Worm (Caenorhabditis elegans): ENCODE measurements around the gene chs-2.

Gene chs-2

DNA sequence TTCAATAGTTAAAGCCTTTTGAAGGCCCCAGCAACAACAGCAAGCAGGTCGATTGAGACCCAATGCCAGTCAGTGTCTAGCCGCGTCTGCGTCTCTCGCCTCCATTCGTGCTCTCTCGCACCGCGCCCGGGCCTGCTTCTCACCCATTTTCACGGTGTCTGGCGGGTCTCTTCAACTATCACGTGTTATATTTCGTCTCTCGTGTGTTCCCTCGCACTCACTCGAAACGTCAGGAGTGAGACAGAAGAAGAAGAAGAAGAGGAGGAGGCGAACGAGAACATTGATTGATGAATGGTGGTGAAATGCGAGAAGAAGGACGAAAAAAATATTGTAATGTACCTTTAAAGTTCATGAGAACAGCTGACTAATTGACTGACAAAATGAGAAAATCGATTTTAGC, 24.4 kb downstream of the chs-2 start (continued):
- peak; percentile 5 for TF ChIP-seq elt-2 (tag; optimal IDR thresholded peaks at IDR 0.05)
- TF ChIP-seq aly-2 (tag; optimal IDR thresholded peaks at IDR 0.05) = no peak
- TF ChIP-seq mab-9 (GFP tag; IDR thresholded peaks at IDR 0.05) = no peak
- peak; percentile 68 for TF ChIP-seq unc-86 (tag; optimal IDR thresholded peaks at IDR 0.05)
- no peak for TF ChIP-seq aha-1 (tag; optimal IDR thresholded peaks at IDR 0.05)
- TF ChIP-seq nhr-47 (tag; optimal IDR thresholded peaks at IDR 0.05) = peak; percentile 80
- peak; percentile 54 for TF ChIP-seq jun-1 (tag; optimal IDR thresholded peaks at IDR 0.05)
- no peak for TF ChIP-seq pag-3 (tag; optimal IDR thresholded peaks at IDR 0.05; ENCODE audit: borderline replicate concordance, insufficient read depth)
- peak in 3 of 6 experiments; percentile 7 to 25 (median 15) for TF ChIP-seq elt-3 (tag; optimal IDR thresholded peaks at IDR 0.05)
- peak; percentile 90 for TF ChIP-seq nhr-71 (tag; optimal IDR thresholded peaks at IDR 0.05)
- TF ChIP-seq C34B4.2 (tag; optimal IDR thresholded peaks at IDR 0.05) = no peak
- no peak for TF ChIP-seq unc-30 (tag; optimal IDR thresholded peaks at IDR 0.05)
- peak; percentile 68 to 71 for TF ChIP-seq lsy-2 (tag; optimal IDR thresholded peaks at IDR 0.05)
- no peak for TF ChIP-seq pqm-1 (tag; optimal IDR thresholded peaks at IDR 0.05)
- peak; percentile 2 for TF ChIP-seq F16B12.6 (tag; optimal IDR thresholded peaks at IDR 0.05)
- TF ChIP-seq rnt-1 (tag; optimal IDR thresholded peaks at IDR 0.05) = peak; percentile 76

- TF ChIP-seq elt-2 (tag; optimal IDR thresholded peaks at IDR 0.05) (no peak), tlp-1 (tag; optimal IDR thresholded peaks at IDR 0.05) (no peak), lir-3 (tag; optimal IDR thresholded peaks at IDR 0.05; ENCODE audit: poor library complexity) (no peak), swsn-7 (tag; optimal IDR thresholded peaks at IDR 0.05) (no peak), mep-1 (tag; optimal IDR thresholded peaks at IDR 0.05) (no peak)
Measured at ce11 chrII:232641-233040, 35.9 kb downstream of the chs-2 start, which contains the start of gene Y43H11AL.1. Gene Y43H11AL.1 (minus strand): TSS chrII:232741.

DNA sequence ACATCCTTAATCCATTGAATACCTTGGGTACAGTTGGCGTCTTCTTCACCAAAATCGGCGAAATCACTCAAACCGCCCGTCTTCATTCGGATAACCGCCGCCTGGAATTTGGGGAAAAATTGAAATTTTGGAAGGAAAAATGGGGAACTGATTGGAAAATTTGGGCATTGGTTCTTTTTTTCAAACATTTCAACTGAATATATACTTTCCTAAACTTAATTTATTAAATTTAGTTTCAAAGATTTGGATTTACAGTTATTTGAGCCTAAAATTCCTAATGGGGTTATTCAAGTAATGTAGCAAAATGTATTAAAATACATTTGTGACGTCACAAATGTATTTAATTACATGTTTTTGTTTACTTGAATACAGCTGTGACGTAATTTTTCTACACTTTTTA, 40.9 kb downstream of the chs-2 start, which contains the start of gene laat-1:
Gene laat-1 (minus strand): TSS at position 101 of the 400 bp plus-strand sequence.
- no peak for TF ChIP-seq grh-1 (GFP tag; IDR thresholded peaks at IDR 0.05)
- TF ChIP-seq hlh-17 (GFP tag; optimal IDR thresholded peaks at IDR 0.05; ENCODE audit: borderline replicate concordance) = no peak
- no peak for TF ChIP-seq isw-1 (GFP tag; IDR thresholded peaks at IDR 0.05)
- no peak for TF ChIP-seq jun-1 (tag; optimal IDR thresholded peaks at IDR 0.05)
- no peak for TF ChIP-seq unc-86 (tag; optimal IDR thresholded peaks at IDR 0.05)
- no peak for TF ChIP-seq rnt-1 (tag; optimal IDR thresholded peaks at IDR 0.05)
- no peak for TF ChIP-seq swsn-7 (tag; optimal IDR thresholded peaks at IDR 0.05)
- TF ChIP-seq ets-5 (GFP tag; IDR thresholded peaks at IDR 0.05) = no peak
- TF ChIP-seq tbx-2 (tag; optimal IDR thresholded peaks at IDR 0.05) = no peak
- no peak for TF ChIP-seq pax-3 (tag; optimal IDR thresholded peaks at IDR 0.05)
- TF ChIP-seq C34B4.2 (tag; optimal IDR thresholded peaks at IDR 0.05) = no peak
- TF ChIP-seq lin-15B (tag; optimal IDR thresholded peaks at IDR 0.05) = no peak
- TF ChIP-seq ztf-11 (tag; optimal IDR thresholded peaks at IDR 0.05) = no peak
- no peak for TF ChIP-seq lin-39 (tag; optimal IDR thresholded peaks at IDR 0.05)
- TF ChIP-seq nhr-85 (tag) = no peak
- no peak for TF ChIP-seq zip-4 (GFP tag; optimal IDR thresholded peaks at IDR 0.05)
- no peak for TF ChIP-seq unc-130 (tag; optimal IDR thresholded peaks at IDR 0.05)
- TF ChIP-seq nhr-12 (tag; optimal IDR thresholded peaks at IDR 0.05) = no peak

- peak; percentile 99 for TF ChIP-seq pqm-1 (tag; optimal IDR thresholded peaks at IDR 0.05)
- TF ChIP-seq unc-30 (tag; optimal IDR thresholded peaks at IDR 0.05) = no peak
- TF ChIP-seq efl-1 (optimal IDR thresholded peaks at IDR 0.05) = peak in 1 of 2 experiments; percentile 7
- TF ChIP-seq efl-1 (GFP tag; optimal IDR thresholded peaks at IDR 0.05 in 1 of 2) = peak in 1 of 2 experiments; percentile 88
- peak; percentile 71 for TF ChIP-seq elt-2 (tag; optimal IDR thresholded peaks at IDR 0.05)
- TF ChIP-seq lin-35 (GFP tag; optimal IDR thresholded peaks at IDR 0.05) = peak in 1 of 2 experiments; percentile 27
- TF ChIP-seq aly-2 (tag; optimal IDR thresholded peaks at IDR 0.05) = no peak
- TF ChIP-seq ets-5 (GFP tag; IDR thresholded peaks at IDR 0.05) = no peak
Measured at ce11 chrII:240043-240442, 43.3 kb downstream of the chs-2 start.

Data from whole organism, L1 larva.